Worm (Caenorhabditis elegans) whole organism, mixed stage, embryonic: ENCODE results near the gene C29A12.6.

Experiments used
- ceh-39 ChIP-seq: fragments of 150-350 bp; optimal IDR thresholded peaks from 2 replicates; lab custom pipeline; 2014; ENCODE audit warnings: missing biosample characterization, missing genetic modification characterization
- ceh-43 ChIP-seq: fragments of 200-800 bp; sonication (Bioruptor generic); optimal IDR thresholded peaks from 2 replicates; lab custom pipeline; 2018; ENCODE audit warnings: mild to moderate bottlenecking, missing genetic modification characterization, moderate library complexity, missing compliant biosample characterization
- elt-1 ChIP-seq: sonication (generic microtip); optimal IDR thresholded peaks from 2 replicates; lab custom pipeline; 2017; ENCODE audit warnings: missing genetic modification characterization, mild to moderate bottlenecking, missing compliant biosample characterization, antibody characterized with exemption, moderate library complexity, borderline replicate concordance; ENCODE audit not compliant: insufficient read depth
- hlh-1 ChIP-seq: fragments of 150-350 bp; optimal IDR thresholded peaks from 2 replicates; lab custom pipeline; 2014; ENCODE audit warnings: missing biosample characterization, missing genetic modification reagents, missing genetic modification characterization
- lin-13 ChIP-seq: fragments of 150-350 bp; optimal IDR thresholded peaks from 2 replicates; lab custom pipeline; 2014; ENCODE audit warnings: missing biosample characterization, missing genetic modification characterization
- mab-5 ChIP-seq: fragments of 150-350 bp; optimal IDR thresholded peaks from 2 replicates; lab custom pipeline; 2014; ENCODE audit warnings: missing biosample characterization, missing genetic modification characterization
- mep-1 ChIP-seq: fragments of 150-350 bp; optimal IDR thresholded peaks from 2 replicates; lab custom pipeline; 2017; ENCODE audit warnings: missing biosample characterization, missing genetic modification reagents, missing genetic modification characterization, inconsistent platforms
- unc-62 ChIP-seq: fragments of 150-350 bp; optimal IDR thresholded peaks from 2 replicates; lab custom pipeline; 2014; ENCODE audit warnings: missing biosample characterization, missing genetic modification reagents, missing genetic modification characterization

C29A12.6 gene

DNA sequence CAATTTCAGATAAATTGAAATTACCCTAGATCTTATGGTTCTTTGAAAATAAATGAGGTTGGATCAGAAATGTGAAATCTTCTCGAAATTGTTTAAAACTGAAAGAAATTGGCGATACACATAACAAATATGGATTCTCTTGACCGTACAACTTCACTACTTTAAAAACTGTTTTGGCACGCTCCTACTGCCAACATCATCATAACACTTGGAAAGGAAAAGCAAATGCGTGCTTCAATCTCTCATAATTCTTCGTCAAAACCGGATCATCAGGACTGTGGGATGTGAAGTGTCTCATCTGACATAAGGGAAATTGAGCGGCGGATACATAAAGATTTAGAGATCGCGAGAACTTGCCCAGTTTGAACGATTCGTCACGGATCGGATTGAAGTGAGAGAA lies 51.1 kb downstream of the C29A12.6 start, which contains the start of gene F32D8.7:
Gene F32D8.7 (plus strand): TSS at position 329 of the 400 bp plus-strand sequence.
- TF ChIP-seq mep-1 (tag; lab: Kevin White, UChicago) (no peak), unc-62 (GFP tag; lab: Kevin White, UChicago) (peak; percentile 15), ceh-43 (GFP tag; lab: Kevin White, UChicago) (no peak)

DNA sequence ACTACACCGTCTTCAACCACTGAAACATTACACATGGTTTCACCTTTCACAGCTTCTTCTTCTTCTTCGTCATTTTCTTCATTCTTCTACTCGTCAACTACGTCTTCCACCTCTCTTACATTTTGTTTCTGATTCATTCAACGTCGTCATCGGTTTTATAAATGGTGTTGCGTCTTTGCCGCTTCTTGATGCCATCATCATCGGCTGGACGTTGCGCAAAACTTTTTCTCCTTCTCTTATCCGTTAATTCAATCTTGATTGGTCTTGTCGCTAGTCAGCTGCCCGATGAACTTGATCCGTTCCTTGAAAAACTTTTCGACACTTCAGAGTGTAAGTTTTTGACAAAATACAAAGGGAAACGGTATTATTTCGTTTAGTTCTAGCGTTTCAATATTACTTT lies 51.6 kb downstream of the C29A12.6 start:
- TF ChIP-seq hlh-1 (tag; lab: Kevin White, UChicago) (no peak), elt-1 (tag; lab: Kevin White, UChicago) (peak; percentile 64)

DNA sequence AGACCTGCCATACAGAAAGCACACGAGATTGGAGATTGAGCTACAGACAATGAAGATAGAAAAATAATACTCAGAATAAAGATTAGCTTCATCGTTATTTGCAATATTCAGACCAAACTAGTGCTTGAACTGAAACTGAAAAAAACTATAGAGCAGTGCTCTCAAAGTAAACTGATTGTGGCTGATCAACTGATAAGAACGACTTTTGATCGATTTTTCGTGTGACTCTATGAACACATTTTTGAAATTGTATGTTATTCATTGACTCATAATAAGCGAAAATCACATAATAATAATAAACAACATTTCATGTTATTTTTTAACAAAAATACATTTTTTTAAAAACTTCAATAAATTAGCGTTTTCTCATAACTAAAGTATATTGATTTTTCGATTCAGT lies 54.1 kb downstream of the C29A12.6 start, which contains the start of gene spp-16:
Gene spp-16 (minus strand): TSS at position 179 of the 400 bp plus-strand sequence.
- TF ChIP-seq lin-13 (tag; lab: Kevin White, UChicago) (no peak), ceh-39 (tag; lab: Kevin White, UChicago) (no peak), mab-5 (tag; lab: Kevin White, UChicago) (no peak), elt-1 (tag; lab: Kevin White, UChicago) (no peak)
